Worm (Caenorhabditis elegans): ENCODE data around the gene nol-9.

nol-9 gene

ce11 chrIV:13465797-13466196 is 43.5 kb downstream of the nol-9 start, which contains the start of gene fezf-1:
TSS of gene fezf-1 (plus strand) at chrIV:13466097.
- no peak for TF ChIP-seq lin-13 (tag; optimal IDR thresholded peaks at IDR 0.05)
- no peak for TF ChIP-seq elt-1 (tag; optimal IDR thresholded peaks at IDR 0.05; ENCODE audit: borderline replicate concordance, insufficient read depth)
- no peak for TF ChIP-seq sem-2 (GFP tag; optimal IDR thresholded peaks at IDR 0.05)
- no peak for TF ChIP-seq ham-2 (GFP tag; optimal IDR thresholded peaks at IDR 0.05)
- no peak for TF ChIP-seq bed-3 (GFP tag; optimal IDR thresholded peaks at IDR 0.05)
- TF ChIP-seq cnd-1 (tag; optimal IDR thresholded peaks at IDR 0.05): no peak
- no peak for TF ChIP-seq unc-120 (tag; optimal IDR thresholded peaks at IDR 0.05; ENCODE audit: poor library complexity, severe bottlenecking)
- TF ChIP-seq nhr-237 (tag; optimal IDR thresholded peaks at IDR 0.05): no peak
- no peak for TF ChIP-seq ces-1 (GFP tag; optimal IDR thresholded peaks at IDR 0.05)
- TF ChIP-seq nhr-12 (tag; optimal IDR thresholded peaks at IDR 0.05): no peak
- TF ChIP-seq drap-1 (GFP tag; optimal IDR thresholded peaks at IDR 0.05): no peak
- TF ChIP-seq lin-32 (GFP tag; optimal IDR thresholded peaks at IDR 0.05): no peak

- TF ChIP-seq lsy-2 (tag; optimal IDR thresholded peaks at IDR 0.05) (no peak), ceh-39 (tag; optimal IDR thresholded peaks at IDR 0.05) (no peak)
Observed at ce11 chrIV:13472011-13472410, 49.7 kb downstream of the nol-9 start, which contains the start of the genes ttbk-8.1 and Y38H8A.4. TSS of gene ttbk-8.1 (plus strand) at chrIV:13472311. TSS of gene Y38H8A.4 (minus strand) at chrIV:13472376.

DNA sequence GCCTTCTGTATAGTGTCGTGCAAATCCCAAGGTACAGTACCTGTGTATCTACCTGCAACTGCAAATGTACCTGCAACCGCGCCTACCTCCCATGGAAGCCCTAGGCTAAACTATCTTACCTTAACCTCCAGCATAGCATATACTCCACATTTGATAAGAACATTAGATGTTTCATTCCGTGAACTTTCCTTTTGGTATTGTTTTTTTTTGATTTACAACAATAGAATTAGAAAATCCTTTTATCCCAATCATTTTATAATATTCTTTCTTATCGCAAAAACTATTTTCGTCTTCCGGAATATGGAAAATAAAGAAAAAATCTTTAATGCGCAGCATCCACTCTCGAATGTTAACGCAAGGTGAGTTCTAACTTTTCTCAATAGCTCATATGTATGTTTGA is 51.8 kb downstream of the nol-9 start, which contains the start of gene Y38H8A.2:
Gene Y38H8A.2 (plus strand): TSS at position 301 of the 400 bp plus-strand sequence.
- no peak for TF ChIP-seq blmp-1 (tag; optimal IDR thresholded peaks at IDR 0.05)
- TF ChIP-seq flh-1 (GFP tag; optimal IDR thresholded peaks at IDR 0.05): no peak
- TF ChIP-seq mab-5 (tag; optimal IDR thresholded peaks at IDR 0.05): no peak
- TF ChIP-seq ham-2 (GFP tag; optimal IDR thresholded peaks at IDR 0.05): no peak
- no peak for TF ChIP-seq ceh-43 (GFP tag; optimal IDR thresholded peaks at IDR 0.05)
- TF ChIP-seq M03D4.4 (tag; optimal IDR thresholded peaks at IDR 0.05): no peak
- TF ChIP-seq ces-1 (GFP tag; optimal IDR thresholded peaks at IDR 0.05): no peak
- TF ChIP-seq hlh-1 (tag; optimal IDR thresholded peaks at IDR 0.05): no peak
- no peak for TF ChIP-seq elt-3 (tag; optimal IDR thresholded peaks at IDR 0.05)
- no peak for TF ChIP-seq lsy-2 (tag; optimal IDR thresholded peaks at IDR 0.05)
- no peak for TF ChIP-seq ceh-39 (tag; optimal IDR thresholded peaks at IDR 0.05)
